Worm (Caenorhabditis elegans): ENCODE results near the gene F45B8.5.

Gene F45B8.5

ce11 chrX:14946217-14946463 is 19.7 kb upstream of the F45B8.5 start, which contains the start of gene mrp-5:
mrp-5 (minus strand) TSS chrX:14946317.
- TF ChIP-seq tag-97 (GFP tag; IDR thresholded peaks at IDR 0.05) (no peak), sdz-12 (GFP tag; optimal IDR thresholded peaks at IDR 0.05) (no peak), Y105C5A.15 (GFP tag; IDR thresholded peaks at IDR 0.05) (no peak), aly-2 (tag; optimal IDR thresholded peaks at IDR 0.05) (no peak), zip-2 (tag; optimal IDR thresholded peaks at IDR 0.05) (no peak), pqm-1 (tag; optimal IDR thresholded peaks at IDR 0.05) (no peak), Y48G9A.11 (GFP tag; IDR thresholded peaks at IDR 0.05) (no peak), egl-27 (tag; optimal IDR thresholded peaks at IDR 0.05) (no peak), nhr-11 (tag; optimal IDR thresholded peaks at IDR 0.05) (no peak), T20F7.1 (GFP tag; optimal IDR thresholded peaks at IDR 0.05) (no peak), jun-1 (tag; optimal IDR thresholded peaks at IDR 0.05) (no peak), saeg-2 (GFP tag; IDR thresholded peaks at IDR 0.05) (no peak)

ce11 chrX:14946464-14947354 is 19.2 kb upstream of the F45B8.5 start:
- TF ChIP-seq nhr-48 (tag; optimal IDR thresholded peaks at IDR 0.05) (peak; percentile 82), lin-13 (GFP tag; optimal IDR thresholded peaks at IDR 0.05) (no peak), zip-11 (GFP tag; IDR thresholded peaks at IDR 0.05) (no peak), nhr-76 (tag; optimal IDR thresholded peaks at IDR 0.05) (no peak), ceh-44 (GFP tag; IDR thresholded peaks at IDR 0.05) (no peak), php-3 (GFP tag; IDR thresholded peaks at IDR 0.05) (peak; percentile 81; the same call in 1 of the 2 replicates), ces-1 (GFP tag; optimal IDR thresholded peaks at IDR 0.05) (no peak), hmg-1.1 (GFP tag; IDR thresholded peaks at IDR 0.05) (0 out of 2 replicates have a peak, but pooled peaks have one; percentile 38), mep-1 (tag; optimal IDR thresholded peaks at IDR 0.05) (peak; percentile 31), mes-2 (tag; optimal IDR thresholded peaks at IDR 0.05; ENCODE audit: poor library complexity, severe bottlenecking) (peak; percentile 30), daf-16 (GFP tag; optimal IDR thresholded peaks at IDR 0.05) (peak in 1 of 2 experiments; percentile 25), daf-16 (tag; optimal IDR thresholded peaks at IDR 0.05) (peak; percentile 75), nhr-77 (tag; optimal IDR thresholded peaks at IDR 0.05) (peak; percentile 28), pqm-1 (tag; optimal IDR thresholded peaks at IDR 0.05) (peak; percentile 88), hlh-30 (tag; optimal IDR thresholded peaks at IDR 0.05; ENCODE audit: insufficient read depth) (peak; percentile 95), hlh-11 (tag; optimal IDR thresholded peaks at IDR 0.05) (peak; percentile 84), lin-1 (GFP tag; IDR thresholded peaks at IDR 0.05) (peak; percentile 42; the same call in 1 of the 2 replicates), dve-1 (tag; optimal IDR thresholded peaks at IDR 0.05; ENCODE audit: insufficient read depth) (peak; percentile 84), daf-8 (GFP tag; IDR thresholded peaks at IDR 0.05) (no peak), spr-1 (tag; optimal IDR thresholded peaks at IDR 0.05) (no peak), ceh-20 (GFP tag; IDR thresholded peaks at IDR 0.05) (no peak), F26F4.8 (GFP tag; conservative IDR thresholded peaks at IDR 0.05) (no peak), fkh-10 (GFP tag; optimal IDR thresholded peaks at IDR 0.05) (no peak), dmd-6 (GFP tag; IDR thresholded peaks at IDR 0.05) (peak; percentile 86), lsy-2 (tag; optimal IDR thresholded peaks at IDR 0.05) (peak in 1 of 2 experiments; percentile 42), T20F7.1 (GFP tag; optimal IDR thresholded peaks at IDR 0.05) (peak; percentile 52), madf-9 (GFP tag; conservative IDR thresholded peaks at IDR 0.05) (peak; percentile 30; the same call in 1 of the 2 replicates), mxl-3 (GFP tag; optimal IDR thresholded peaks at IDR 0.05) (peak; percentile 32), Y105C5A.15 (GFP tag; IDR thresholded peaks at IDR 0.05) (no peak), egl-43 (GFP tag; IDR thresholded peaks at IDR 0.05) (no peak), unc-130 (GFP tag; optimal IDR thresholded peaks at IDR 0.05) (no peak), lin-29 (GFP tag; IDR thresholded peaks at IDR 0.05) (no peak), lin-38 (GFP tag; IDR thresholded peaks at IDR 0.05) (peak; percentile 70), nhr-28 (tag; optimal IDR thresholded peaks at IDR 0.05) (peak; percentile 78), ztf-7 (tag; optimal IDR thresholded peaks at IDR 0.05) (peak; percentile 98), cey-2 (tag; optimal IDR thresholded peaks at IDR 0.05; ENCODE audit: borderline replicate concordance, insufficient read depth) (no peak), tra-1 (GFP tag; IDR thresholded peaks at IDR 0.05) (0 out of 2 replicates have a peak, but pooled peaks have one; percentile 57), ceh-82 (tag; optimal IDR thresholded peaks at IDR 0.05) (no peak), aha-1 (tag) (peak; percentile 36)

Data from whole organism, L4 larva.